Worm (Caenorhabditis elegans) whole organism, L1 larva: Measurements from ENCODE around the gene ubc-6.

Experiments used
- egl-27 ChIP-seq, 2 experiments: fragments of 150-350 bp in 1 of 2; sonication (generic microtip); optimal IDR thresholded peaks; 3 replicates each; lab custom pipeline; 2017 to 2018; ENCODE audit warnings: missing biosample characterization in 2 of 2, missing genetic modification characterization in 2 of 2, missing genetic modification reagents in 2 of 2
- lin-39 ChIP-seq: fragments of 150-350 bp; optimal IDR thresholded peaks from 2 replicates; lab custom pipeline; 2014; ENCODE audit warnings: missing biosample characterization, missing genetic modification reagents, missing genetic modification characterization
- mab-9 ChIP-seq: fragments of 200-800 bp; sonication (Bioruptor generic); IDR thresholded peaks from 2 replicates; pipeline ENCODE4 v1.3.6; 2022; ENCODE audit warnings: missing genetic modification reagents, missing genetic modification characterization, missing compliant biosample characterization
- unc-30 ChIP-seq: sonication (generic microtip); optimal IDR thresholded peaks from 2 replicates; lab custom pipeline; 2017; ENCODE audit warnings: missing biosample characterization, missing genetic modification characterization
- unc-86 ChIP-seq: sonication (generic microtip); optimal IDR thresholded peaks from 2 replicates; lab custom pipeline; 2016; ENCODE audit warnings: missing genetic modification characterization, missing compliant biosample characterization

- no peak for TF ChIP-seq unc-30 (tag; lab: Kevin White, UChicago)
- no peak for TF ChIP-seq mab-9 (GFP tag; lab: Robert Waterston, UW)
- TF ChIP-seq egl-27 (tag; optimal IDR thresholded peaks at IDR 0.05; lab: Kevin White, UChicago), result no peak
- no peak for TF ChIP-seq unc-86 (tag; lab: Kevin White, UChicago)
- TF ChIP-seq lin-39 (tag; lab: Kevin White, UChicago), result no peak
Observed at ce11 chrII:7432327-7432726, 46.7 kb upstream of the ubc-6 start, which contains the start of gene srd-54.
